Worm (Caenorhabditis elegans) whole organism, midembryonic: ENCODE measurements around the gene Y46H3A.4.
A peak's percentile ranks its signal among the peaks of the same experiment; 100 is the strongest.

Experiments
- T22C8.4 ChIP-seq: fragments of 200-800 bp; sonication (Bioruptor generic); IDR thresholded peaks from 2 replicates; pipeline ENCODE4 v1.3.6; 2022; ENCODE audit warnings: missing genetic modification characterization, missing compliant biosample characterization
- cog-1 ChIP-seq: sonication (generic microtip); optimal IDR thresholded peaks from 2 replicates; lab custom pipeline; 2016; ENCODE audit warnings: missing genetic modification characterization, missing compliant biosample characterization
- flt-1 ChIP-seq: fragments of 200-800 bp; sonication (Bioruptor generic); IDR thresholded peaks from 2 replicates; pipeline ENCODE4 v1.3.6; 2022; ENCODE audit warnings: missing genetic modification characterization, missing compliant biosample characterization
- klf-2 ChIP-seq: fragments of 200-800 bp; sonication (Bioruptor generic); conservative IDR thresholded peaks from 2 replicates; pipeline ENCODE4 v1.3.6; 2022; ENCODE audit warnings: missing genetic modification reagents, missing genetic modification characterization, missing compliant biosample characterization
- med-1 ChIP-seq: sonication (generic microtip); optimal IDR thresholded peaks from 2 replicates; lab custom pipeline; 2017; ENCODE audit warnings: missing genetic modification characterization, mild to moderate bottlenecking, missing compliant biosample characterization, antibody characterized with exemption, missing genetic modification reagents; ENCODE audit not compliant: insufficient read depth
- ref-1 ChIP-seq: fragments of 200-800 bp; sonication (Bioruptor generic); conservative IDR thresholded peaks from 2 replicates; pipeline ENCODE4 v1.3.6; 2022; ENCODE audit warnings: missing genetic modification reagents, missing genetic modification characterization, missing compliant biosample characterization
- tab-1 ChIP-seq: fragments of 200-800 bp; sonication (Bioruptor generic); IDR thresholded peaks from 2 replicates; pipeline ENCODE4 v1.3.6; 2022; ENCODE audit warnings: missing genetic modification characterization, missing compliant biosample characterization
- ztf-23 ChIP-seq: fragments of 200-800 bp; sonication (Bioruptor generic); IDR thresholded peaks from 2 replicates; pipeline ENCODE4 v1.3.6; 2022; ENCODE audit warnings: missing genetic modification reagents, missing genetic modification characterization, missing compliant biosample characterization
- ztf-29 ChIP-seq: fragments of 200-800 bp; sonication (Bioruptor generic); IDR thresholded peaks from 2 replicates; pipeline ENCODE4 v1.3.6; 2022; ENCODE audit warnings: missing genetic modification reagents, missing genetic modification characterization, missing compliant biosample characterization

DNA sequence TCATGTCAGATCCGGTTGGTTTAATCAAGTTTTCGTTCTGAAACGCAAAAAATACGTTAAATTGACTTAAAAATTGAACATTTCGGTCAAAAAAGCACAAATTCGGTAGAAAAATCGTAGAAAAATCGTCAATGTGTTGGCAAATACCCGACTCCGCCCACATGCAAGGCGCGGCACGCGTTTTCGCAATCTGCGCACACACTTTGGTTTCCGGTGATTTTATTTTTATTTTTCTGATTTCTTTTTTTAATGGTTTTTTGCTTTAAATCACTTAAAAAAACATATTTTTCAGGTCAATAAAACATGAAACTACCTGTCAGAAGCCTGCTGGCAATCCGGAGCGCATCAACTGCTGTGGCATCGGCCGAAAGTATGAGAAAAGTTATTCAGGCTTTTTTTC lies 10.4 kb upstream of the Y46H3A.4 start, which contains the start of the genes gly-7 and mrpl-39:
- TF ChIP-seq flt-1 (GFP tag; lab: Robert Waterston, UW): peak; percentile 46; the same call in 1 of the 2 replicates
- TF ChIP-seq klf-2: 0 out of 2 replicates have a peak, but pooled peaks have one; percentile 53
- TF ChIP-seq ref-1: 0 out of 2 replicates have a peak, but pooled peaks have one; percentile 37
- no peak for TF ChIP-seq T22C8.4 (GFP tag; lab: Robert Waterston, UW)
- TF ChIP-seq med-1: peak; percentile 81
- peak; percentile 67; the same call in 1 of the 2 replicates for TF ChIP-seq tab-1
- TF ChIP-seq cog-1 (tag; lab: Kevin White, UChicago): no peak
- TF ChIP-seq ztf-23: peak; percentile 76
- no peak for TF ChIP-seq ztf-29
